Fruit fly (Drosophila melanogaster) whole organism, wandering third instar larva: ENCODE measurements around the gene CG14424.

Experiments
- Abd-B ChIP-seq: fragments of >200 bp; optimal IDR thresholded peaks from 2 replicates; lab custom pipeline; 2017; ENCODE audit warnings: missing biosample characterization, missing genetic modification characterization
- CG32264 ChIP-seq: fragments of 200-800 bp; sonication (Bioruptor generic); optimal IDR thresholded peaks from 2 replicates; lab custom pipeline; 2016; ENCODE audit warnings: missing biosample characterization, missing genetic modification characterization
- CG9705 ChIP-seq: fragments of 200-800 bp; sonication (Bioruptor generic); optimal IDR thresholded peaks from 2 replicates; lab custom pipeline; 2018; ENCODE audit warnings: missing biosample characterization, mild to moderate bottlenecking, missing genetic modification characterization
- CrebA ChIP-seq: fragments of 200-800 bp; sonication (Bioruptor generic); optimal IDR thresholded peaks from 2 replicates; lab custom pipeline; 2016; ENCODE audit warnings: missing biosample characterization, mild to moderate bottlenecking, missing genetic modification characterization, borderline replicate concordance
- Dfd ChIP-seq: fragments of >200 bp; optimal IDR thresholded peaks from 2 replicates; lab custom pipeline; 2017; ENCODE audit warnings: missing biosample characterization, missing genetic modification characterization
- Dif ChIP-seq: fragments of 200-275, 200-300 bp; sonication (Bioruptor generic); optimal IDR thresholded peaks from 2 replicates; lab custom pipeline; 2018; ENCODE audit warnings: missing biosample characterization, missing genetic modification characterization; ENCODE audit not compliant: partially characterized antibody
- GATAd ChIP-seq: sonication (Bioruptor generic); optimal IDR thresholded peaks from 2 replicates; lab custom pipeline; 2016; ENCODE audit warnings: missing biosample characterization, missing genetic modification characterization
- Hr83 ChIP-seq: fragments of 200-300 bp; sonication (Bioruptor generic); optimal IDR thresholded peaks from 2 replicates; lab custom pipeline; 2016; ENCODE audit warnings: missing biosample characterization, mild to moderate bottlenecking, missing genetic modification characterization, moderate library complexity; ENCODE audit not compliant: poor library complexity, severe bottlenecking
- Jra ChIP-seq: sonication (Bioruptor generic); optimal IDR thresholded peaks from 2 replicates; lab custom pipeline; 2016; ENCODE audit warnings: missing biosample characterization, missing genetic modification characterization
- Myc ChIP-seq: fragments of >200 bp; optimal IDR thresholded peaks from 2 replicates; lab custom pipeline; 2017
- N ChIP-seq: fragments of >200 bp; optimal IDR thresholded peaks from 2 replicates; lab custom pipeline; 2018; ENCODE audit warnings: missing biosample characterization, missing external identifiers, missing genetic modification characterization
- OdsH ChIP-seq: fragments of 200-800 bp; sonication (Bioruptor generic); optimal IDR thresholded peaks from 2 replicates; lab custom pipeline; 2016; ENCODE audit warnings: missing biosample characterization, mild to moderate bottlenecking, missing genetic modification characterization
- Rel ChIP-seq, 2 experiments: fragments of 200-800 bp; sonication (Bioruptor generic) in 1 of 2; optimal IDR thresholded peaks; 2 replicates in 1 of 2; 3 replicates in 1 of 2; lab custom pipeline; 2016 to 2019; ENCODE audit warnings: mild to moderate bottlenecking in 2 of 2, missing biosample characterization in 2 of 2, missing genetic modification characterization in 2 of 2, moderate library complexity in 1 of 2
- Sp1 ChIP-seq: fragments of 200-800 bp; sonication (Bioruptor generic); optimal IDR thresholded peaks from 3 replicates; lab custom pipeline; 2019; ENCODE audit warnings: missing biosample characterization, mild to moderate bottlenecking, missing genetic modification characterization, moderate library complexity
- Vsx2 ChIP-seq: fragments of 200-300, 225-300 bp; sonication (Bioruptor generic); optimal IDR thresholded peaks from 2 replicates; lab custom pipeline; 2018; ENCODE audit warnings: missing biosample characterization, missing genetic modification characterization; ENCODE audit not compliant: partially characterized antibody
- br ChIP-seq: fragments of 200-800 bp; sonication (Bioruptor generic); optimal IDR thresholded peaks from 2 replicates; lab custom pipeline; 2016; ENCODE audit warnings: missing biosample characterization, missing genetic modification characterization
- brk ChIP-seq: fragments of 200-800 bp; sonication (Bioruptor generic); optimal IDR thresholded peaks from 2 replicates; lab custom pipeline; 2016; ENCODE audit warnings: missing biosample characterization, mild to moderate bottlenecking, missing genetic modification characterization
- dl ChIP-seq, 2 experiments: fragments of 175-275, 200-275 bp in 1 of 2; fragments of 200-275 bp in 1 of 2; sonication (Bioruptor generic); optimal IDR thresholded peaks; lab custom pipeline; 2018; ENCODE audit warnings: mild to moderate bottlenecking in 2 of 2, missing biosample characterization in 2 of 2, missing genetic modification characterization in 2 of 2, moderate library complexity in 2 of 2; ENCODE audit not compliant: partially characterized antibody in 2 of 2, insufficient read depth in 1 of 2
- dmrt93B ChIP-seq: fragments of 200-800 bp; sonication (Bioruptor generic); optimal IDR thresholded peaks from 2 replicates; lab custom pipeline; 2018; ENCODE audit warnings: missing biosample characterization, mild to moderate bottlenecking, missing genetic modification characterization
- ey ChIP-seq: fragments of 200-800 bp; sonication (Bioruptor generic); optimal IDR thresholded peaks from 2 replicates; lab custom pipeline; 2016; ENCODE audit warnings: missing biosample characterization, missing genetic modification characterization
- foxo ChIP-seq, 2 experiments: fragments of 200-800 bp; sonication (Bioruptor generic); optimal IDR thresholded peaks; 2 replicates in 1 of 2; 3 replicates in 1 of 2; lab custom pipeline; 2016 to 2017; ENCODE audit warnings: missing biosample characterization in 2 of 2, missing genetic modification characterization in 2 of 2
- fru ChIP-seq: fragments of 200-800 bp; sonication (Bioruptor generic); optimal IDR thresholded peaks from 3 replicates; lab custom pipeline; 2016; ENCODE audit warnings: missing biosample characterization, mild to moderate bottlenecking, missing genetic modification characterization
- h ChIP-seq: fragments of 200-800 bp; sonication (Bioruptor generic); optimal IDR thresholded peaks from 3 replicates; lab custom pipeline; 2016; ENCODE audit warnings: missing biosample characterization, mild to moderate bottlenecking, missing genetic modification characterization
- jim ChIP-seq: fragments of 175-275, 200-325 bp; sonication (Bioruptor generic); optimal IDR thresholded peaks from 2 replicates; lab custom pipeline; 2016; ENCODE audit warnings: missing biosample characterization, mild to moderate bottlenecking, missing genetic modification characterization
- lola ChIP-seq: fragments of >200 bp; optimal IDR thresholded peaks from 2 replicates; lab custom pipeline; 2017; ENCODE audit warnings: missing biosample characterization, missing genetic modification characterization
- pan ChIP-seq: fragments of >200 bp; optimal IDR thresholded peaks from 2 replicates; lab custom pipeline; 2017
- psq ChIP-seq: fragments of 200-800 bp; sonication (Bioruptor generic); optimal IDR thresholded peaks from 3 replicates; lab custom pipeline; 2017; ENCODE audit warnings: missing biosample characterization, mild to moderate bottlenecking, missing genetic modification characterization, moderate library complexity
- sage ChIP-seq: fragments of 200-800 bp; sonication (Bioruptor generic); optimal IDR thresholded peaks from 2 replicates; lab custom pipeline; 2016; ENCODE audit warnings: missing biosample characterization, mild to moderate bottlenecking, missing genetic modification characterization
- tai ChIP-seq: sonication (Bioruptor generic); optimal IDR thresholded peaks from 2 replicates; lab custom pipeline; 2016; ENCODE audit warnings: missing biosample characterization, missing genetic modification characterization

Gene CG14424

DNA sequence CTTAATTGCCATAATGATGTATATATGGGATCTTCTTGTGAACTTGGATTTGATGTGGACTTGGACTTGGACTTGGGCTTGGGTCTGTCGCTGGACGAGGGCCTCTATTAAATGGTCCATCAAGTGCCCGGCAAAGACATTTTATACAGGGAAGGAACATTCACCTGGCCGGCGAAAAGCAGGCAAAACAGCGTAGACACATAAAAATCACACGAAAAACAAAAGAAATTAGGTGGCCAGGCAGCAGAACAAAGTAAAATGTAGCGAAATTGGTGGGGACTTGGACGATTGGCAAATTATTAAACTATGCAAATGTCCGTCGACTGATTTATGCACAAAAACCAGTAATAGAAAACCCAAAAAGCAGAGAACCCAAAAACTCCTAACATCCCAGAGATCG is at the start of gene CG14424:
Gene CG14424 (minus strand): TSS at position 101 of the 400 bp plus-strand sequence.
- TF ChIP-seq lola (no peak), psq (no peak)

dm6 chrX:2973593-2973992 is 46.5 kb upstream of the CG14424 start, which contains the start of gene rst:
TSS of gene rst (minus strand) at chrX:2973834.
- TF ChIP-seq Myc (lab: Kevin White, UChicago) (no peak), CG32264 (GFP tag; lab: Kevin White, UChicago) (no peak), brk (no peak), dl (GFP tag; optimal IDR thresholded peaks at IDR 0.05; lab: Kevin White, UChicago; ENCODE audit: insufficient read depth in 1 of 2, partially characterized antibody in 2 of 2) (no peak), tai (no peak)

dm6 chrX:2969039-2969438 is 42.0 kb upstream of the CG14424 start:
- TF ChIP-seq br (GFP tag; lab: Kevin White, UChicago) (no peak), dl (GFP tag; optimal IDR thresholded peaks at IDR 0.05; lab: Kevin White, UChicago; ENCODE audit: insufficient read depth in 1 of 2, partially characterized antibody in 2 of 2) (no peak), N (GFP tag; lab: Kevin White, UChicago) (no peak), Jra (GFP tag; lab: Kevin White, UChicago) (no peak), CG9705 (no peak), h (GFP tag; lab: Kevin White, UChicago) (no peak), Dfd (GFP tag; lab: Kevin White, UChicago) (no peak), CG32264 (GFP tag; lab: Kevin White, UChicago) (no peak), fru (GFP tag; lab: Kevin White, UChicago) (no peak)
- TF ChIP-seq, all 38 proteins: peak for 0

dm6 chrX:2964678-2965231 is 37.7 kb upstream of the CG14424 start:
- TF ChIP-seq OdsH (GFP tag; lab: Kevin White, UChicago) (no peak), Jra (GFP tag; lab: Kevin White, UChicago) (no peak), brk (no peak), GATAd (GFP tag; lab: Kevin White, UChicago) (no peak), pan (lab: Kevin White, UChicago) (no peak), foxo (GFP tag; optimal IDR thresholded peaks at IDR 0.05; lab: Kevin White, UChicago) (no peak), Vsx2 (GFP tag; lab: Kevin White, UChicago) (peak; percentile 65), Abd-B (GFP tag; lab: Kevin White, UChicago) (no peak), sage (no peak), Sp1 (GFP tag; lab: Kevin White, UChicago) (peak; percentile 27), h (GFP tag; lab: Kevin White, UChicago) (peak; percentile 3), psq (peak; percentile 50), br (GFP tag; lab: Kevin White, UChicago) (peak; percentile 11), jim (peak; percentile 55), Dfd (GFP tag; lab: Kevin White, UChicago) (no peak), dmrt93B (GFP tag; lab: Kevin White, UChicago) (no peak), lola (no peak), fru (GFP tag; lab: Kevin White, UChicago) (peak; percentile 1), ey (GFP tag; lab: Kevin White, UChicago) (no peak), Dif (no peak), CrebA (no peak), N (GFP tag; lab: Kevin White, UChicago) (no peak)
- TF ChIP-seq, all 38 proteins: peak for 7

- TF ChIP-seq OdsH (GFP tag; lab: Kevin White, UChicago) (no peak), Hr83 (GFP tag; lab: Kevin White, UChicago) (no peak), pan (lab: Kevin White, UChicago) (no peak), Rel (GFP tag; optimal IDR thresholded peaks at IDR 0.05; lab: Kevin White, UChicago) (no peak), Rel (tag; optimal IDR thresholded peaks at IDR 0.05; lab: Kevin White, UChicago) (no peak), CrebA (no peak), GATAd (GFP tag; lab: Kevin White, UChicago) (no peak), Dfd (GFP tag; lab: Kevin White, UChicago) (no peak), fru (GFP tag; lab: Kevin White, UChicago) (no peak)
Measured at dm6 chrX:2963790-2964335, 36.8 kb upstream of the CG14424 start.
